Fruit fly (Drosophila melanogaster) whole organism: ENCODE measurements around the gene CG6693.

ENCODE experiments used
- CG8478 ChIP-seq: fragments of >200 bp; optimal IDR thresholded peaks from 2 replicates; lab custom pipeline; 2018; ENCODE audit warnings: inconsistent platforms
- Dll ChIP-seq: fragments of >200 bp; optimal IDR thresholded peaks from 2 replicates; lab custom pipeline; 2017
- EcR ChIP-seq, 2 experiments: fragments of >200 bp; optimal IDR thresholded peaks; 2 replicates each; lab custom pipeline; 2017; ENCODE audit warnings: missing biosample characterization in 2 of 2, missing genetic modification characterization in 2 of 2, missing genetic modification reagents in 2 of 2
- pan ChIP-seq: fragments of >200 bp; optimal IDR thresholded peaks from 2 replicates; lab custom pipeline; 2017
- psq ChIP-seq: fragments of >200 bp; optimal IDR thresholded peaks from 2 replicates; lab custom pipeline; 2017
- usp ChIP-seq: fragments of >200 bp; optimal IDR thresholded peaks from 2 replicates; lab custom pipeline; 2017; ENCODE audit warnings: missing biosample characterization, missing genetic modification characterization, mixed read lengths

- TF ChIP-seq usp (GFP tag; lab: Kevin White, UChicago) (no peak), CG8478 (lab: Kevin White, UChicago) (no peak), pan (lab: Kevin White, UChicago) (no peak), EcR (GFP tag; optimal IDR thresholded peaks at IDR 0.05; lab: Kevin White, UChicago) (no peak), psq (lab: Kevin White, UChicago) (no peak), Dll (lab: Kevin White, UChicago) (no peak)
Measured at dm6 chr3R:11260966-11261530, 39.6 kb upstream of the CG6693 start.
